Fruit fly (Drosophila melanogaster): Measurements from ENCODE around the gene Dyro.

The Dyro gene

DNA sequence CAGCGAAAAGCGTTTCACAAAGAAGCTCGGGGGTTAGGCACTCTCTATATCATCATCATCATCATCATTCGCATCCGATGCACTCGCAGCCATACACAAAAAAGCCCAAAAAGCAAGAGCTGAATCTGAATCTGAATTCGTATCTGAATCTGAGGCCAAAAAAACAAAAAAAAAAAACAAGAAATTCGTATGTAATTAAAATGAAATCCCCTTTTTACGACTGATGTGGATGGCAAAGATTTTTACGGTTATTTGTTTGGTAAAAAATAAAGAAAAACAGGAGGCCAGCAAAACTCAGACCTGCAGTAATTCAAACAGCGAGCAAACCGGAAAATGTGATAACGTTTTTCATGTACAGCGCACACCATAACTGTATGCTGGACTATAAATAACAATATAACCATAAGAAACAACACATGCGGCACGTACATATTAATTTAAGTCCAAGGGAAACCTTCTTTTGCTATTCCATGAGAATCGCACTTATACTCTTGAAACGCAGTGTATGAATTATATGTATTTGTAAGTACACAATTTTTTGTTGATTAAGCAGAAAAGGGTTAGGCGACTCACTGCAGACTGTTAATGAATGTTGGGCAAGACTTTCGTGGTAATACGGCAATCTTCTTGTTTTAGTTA, 22.9 kb upstream of the Dyro start (continued):
- TF ChIP-seq CG2120 (GFP tag; optimal IDR thresholded peaks at IDR 0.05) = peak; percentile 83
- peak; percentile 54 for TF ChIP-seq Bteb2 (GFP tag; optimal IDR thresholded peaks at IDR 0.05)
- TF ChIP-seq CG14667 (GFP tag; IDR thresholded peaks at IDR 0.05) = peak; percentile 85
- TF ChIP-seq CG33557 (GFP tag; optimal IDR thresholded peaks at IDR 0.05) = peak; percentile 14
- TF ChIP-seq CG7987 (GFP tag; optimal IDR thresholded peaks at IDR 0.05) = peak; percentile 69
- TF ChIP-seq sim (GFP tag; IDR thresholded peaks at IDR 0.05) = peak; percentile 91
- TF ChIP-seq jing (GFP tag; optimal IDR thresholded peaks at IDR 0.05) = peak; percentile 85
- peak; percentile 11 for TF ChIP-seq CG7271 (tag; optimal IDR thresholded peaks at IDR 0.05)
- peak; percentile 90 for TF ChIP-seq CG5245 (GFP tag; optimal IDR thresholded peaks at IDR 0.05)
- peak; percentile 81 for TF ChIP-seq CG1647 (GFP tag; optimal IDR thresholded peaks at IDR 0.05)
- TF ChIP-seq YL-1 (GFP tag; optimal IDR thresholded peaks at IDR 0.05) = peak; percentile 6
- peak; percentile 89 for TF ChIP-seq CG18262 (tag; optimal IDR thresholded peaks at IDR 0.05)
- peak; percentile 88 for TF ChIP-seq CG17829 (tag; optimal IDR thresholded peaks at IDR 0.05)
- TF ChIP-seq peb (GFP tag; IDR thresholded peaks at IDR 0.05) = peak; percentile 81
- peak; percentile 66 for TF ChIP-seq CG17612 (GFP tag; IDR thresholded peaks at IDR 0.05)
- peak; percentile 79 for TF ChIP-seq CG31388 (GFP tag; optimal IDR thresholded peaks at IDR 0.05)
- peak; percentile 67 for TF ChIP-seq CG9215 (GFP tag; IDR thresholded peaks at IDR 0.05)
- peak; percentile 87 for TF ChIP-seq Fer3 (tag; optimal IDR thresholded peaks at IDR 0.05)
- TF ChIP-seq ssp (GFP tag; IDR thresholded peaks at IDR 0.05) = peak; percentile 77
- peak; percentile 57 for TF ChIP-seq CG10565 (GFP tag; optimal IDR thresholded peaks at IDR 0.05)
- peak; percentile 37 for TF ChIP-seq p53 (GFP tag; optimal IDR thresholded peaks at IDR 0.05)
- no peak for TF ChIP-seq insv (GFP tag; optimal IDR thresholded peaks at IDR 0.05)
- peak; percentile 55 for TF ChIP-seq disco-r (GFP tag; optimal IDR thresholded peaks at IDR 0.05)
- TF ChIP-seq Hey (tag; optimal IDR thresholded peaks at IDR 0.05) = no peak
- TF ChIP-seq CG6254 (GFP tag; optimal IDR thresholded peaks at IDR 0.05) = peak; percentile 83
- TF ChIP-seq Poxn (GFP tag; IDR thresholded peaks at IDR 0.05) = peak; percentile 54; the same call in 1 of the 2 replicates
- TF ChIP-seq Hand (GFP tag; optimal IDR thresholded peaks at IDR 0.05) = peak; percentile 31
- peak; percentile 72 for TF ChIP-seq mam (GFP tag; optimal IDR thresholded peaks at IDR 0.05)
- peak; percentile 83 for TF ChIP-seq CG8944 (GFP tag; optimal IDR thresholded peaks at IDR 0.05)
- peak in 1 of 2 experiments; percentile 44 for TF ChIP-seq Hr78 (GFP tag; optimal IDR thresholded peaks at IDR 0.05)
- TF ChIP-seq Xrp1 (GFP tag; IDR thresholded peaks at IDR 0.05) = peak; percentile 90
- peak; percentile 92 for TF ChIP-seq Aef1 (GFP tag; IDR thresholded peaks at IDR 0.05)
- peak; percentile 98 for TF ChIP-seq Ets65A (GFP tag)
- TF ChIP-seq fd96Cb (tag; optimal IDR thresholded peaks at IDR 0.05) = peak; percentile 90
- TF ChIP-seq dysf (GFP tag; IDR thresholded peaks at IDR 0.05) = peak; percentile 95
- peak in 1 of 2 experiments; percentile 39 for TF ChIP-seq crp (GFP tag; optimal IDR thresholded peaks at IDR 0.05)
- TF ChIP-seq D19A (tag; optimal IDR thresholded peaks at IDR 0.05) = peak; percentile 85
- peak; percentile 92 for TF ChIP-seq gce (GFP tag; IDR thresholded peaks at IDR 0.05)
- TF ChIP-seq Doc2 (GFP tag; IDR thresholded peaks at IDR 0.05) = peak; percentile 59
- peak; percentile 67 for TF ChIP-seq CG15601 (tag; optimal IDR thresholded peaks at IDR 0.05)
- TF ChIP-seq CG6683 (GFP tag; optimal IDR thresholded peaks at IDR 0.05) = peak; percentile 61
- TF ChIP-seq CG9437 (GFP tag; optimal IDR thresholded peaks at IDR 0.05) = peak; percentile 75
- no peak for TF ChIP-seq Sin3A (optimal IDR thresholded peaks at IDR 0.05)
- TF ChIP-seq vvl (GFP tag; IDR thresholded peaks at IDR 0.05) = peak; percentile 97
- TF ChIP-seq her (GFP tag; optimal IDR thresholded peaks at IDR 0.05) = peak; percentile 52
- TF ChIP-seq zf30C (GFP tag; optimal IDR thresholded peaks at IDR 0.05) = no peak
- peak; percentile 28 for TF ChIP-seq CTCF (GFP tag; optimal IDR thresholded peaks at IDR 0.05)
- peak; percentile 76 for TF ChIP-seq CG3847 (GFP tag; IDR thresholded peaks at IDR 0.05)
- TF ChIP-seq Tbp (GFP tag; optimal IDR thresholded peaks at IDR 0.05) = no peak
- peak; percentile 34 for TF ChIP-seq Neu2 (GFP tag; optimal IDR thresholded peaks at IDR 0.05; ENCODE audit: borderline replicate concordance)
- TF ChIP-seq chif (GFP tag; optimal IDR thresholded peaks at IDR 0.05) = peak; percentile 82 to 90

Data from whole organism, embryonic.